Fruit fly (Drosophila melanogaster): Measurements from ENCODE around the gene Kap-alpha1.
A peak's percentile ranks its signal among the peaks of the same experiment; 100 is the strongest.

Kap-alpha1 gene

DNA sequence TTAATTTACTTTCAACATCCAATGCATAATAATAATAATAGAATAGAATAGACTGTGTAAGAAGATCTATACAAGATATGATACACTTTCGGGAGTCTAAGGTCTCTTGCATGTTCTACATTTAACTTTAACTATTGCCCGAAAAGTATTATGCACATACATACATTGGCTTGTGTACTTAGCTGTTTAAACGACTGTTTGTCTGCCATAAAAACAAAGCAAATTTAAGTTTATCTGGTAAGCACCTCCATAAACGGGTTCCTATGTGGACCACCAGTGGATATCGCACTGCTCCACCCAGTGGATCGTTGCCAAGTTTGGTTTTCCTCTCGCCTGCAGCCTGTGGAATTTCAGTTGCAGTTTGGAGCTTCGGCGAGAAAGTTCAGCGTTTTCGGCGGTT, 39.9 kb downstream of the Kap-alpha1 start (continued):
- no peak for TF ChIP-seq Ravus (GFP tag; IDR thresholded peaks at IDR 0.05)
- no peak for TF ChIP-seq Lhr (GFP tag; optimal IDR thresholded peaks at IDR 0.05)
- peak; percentile 41 for TF ChIP-seq caup (GFP tag; optimal IDR thresholded peaks at IDR 0.05; ENCODE audit: severe bottlenecking)
- TF ChIP-seq btn (GFP tag; optimal IDR thresholded peaks at IDR 0.05): no peak
- no peak for TF ChIP-seq tgo (GFP tag; IDR thresholded peaks at IDR 0.05)
- TF ChIP-seq CG16779 (GFP tag; IDR thresholded peaks at IDR 0.05): no peak
- no peak for TF ChIP-seq kay (GFP tag; optimal IDR thresholded peaks at IDR 0.05)
- no peak for TF ChIP-seq Rx (GFP tag; IDR thresholded peaks at IDR 0.05)
- no peak for TF ChIP-seq Bgb (GFP tag; IDR thresholded peaks at IDR 0.05; ENCODE audit: partially characterized antibody)
- no peak for TF ChIP-seq CG14441 (GFP tag; IDR thresholded peaks at IDR 0.05)
- no peak for TF ChIP-seq CG10431 (GFP tag; optimal IDR thresholded peaks at IDR 0.05)
- no peak for TF ChIP-seq TFAM (GFP tag; optimal IDR thresholded peaks at IDR 0.05)
- TF ChIP-seq zen (tag; optimal IDR thresholded peaks at IDR 0.05): no peak
- TF ChIP-seq lola (GFP tag; optimal IDR thresholded peaks at IDR 0.05): no peak
- TF ChIP-seq Nf-YC (tag; optimal IDR thresholded peaks at IDR 0.05): no peak

- TF ChIP-seq sens (GFP tag) (peak; percentile 31), Hmx (GFP tag; optimal IDR thresholded peaks at IDR 0.05) (no peak)
These were observed 41.0 kb downstream of the Kap-alpha1 start for dm6 chr3L:19848080-19848479.

DNA sequence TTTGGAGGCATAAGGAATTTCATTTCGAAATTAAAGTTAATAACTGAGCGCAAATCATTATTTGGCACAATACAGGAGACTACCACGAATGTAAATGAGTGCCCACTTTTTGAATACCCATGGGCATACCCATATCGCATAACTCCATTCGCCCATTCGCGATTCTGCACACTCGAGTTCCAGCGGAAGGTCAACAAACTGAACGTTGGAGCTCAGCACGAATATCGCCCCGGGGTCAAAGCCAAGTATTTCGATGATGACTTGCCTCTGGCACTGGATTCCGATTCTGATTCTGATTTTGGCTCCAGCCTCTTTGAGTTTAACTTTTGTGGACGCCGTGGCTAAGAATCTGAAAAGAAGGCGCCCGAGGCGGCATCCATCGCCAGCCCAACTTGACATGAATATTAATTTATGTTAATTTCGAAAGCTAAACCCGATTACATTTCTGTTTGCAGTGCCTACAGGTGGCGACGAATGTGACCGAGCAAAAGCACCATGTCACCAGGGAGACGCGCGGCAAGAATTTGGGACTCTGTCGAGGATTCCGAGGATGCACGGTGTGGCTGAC, 51.0 kb downstream of the Kap-alpha1 start:
- TF ChIP-seq CG13894 (tag; optimal IDR thresholded peaks at IDR 0.05): peak; percentile 18
- TF ChIP-seq vvl (GFP tag; IDR thresholded peaks at IDR 0.05): peak; percentile 60; the same call in 1 of the 2 replicates
- TF ChIP-seq Med (GFP tag): peak; percentile 69
- peak; percentile 52 for TF ChIP-seq sens (GFP tag)
- TF ChIP-seq CG10209 (GFP tag; optimal IDR thresholded peaks at IDR 0.05): no peak
- TF ChIP-seq CG10431 (GFP tag; optimal IDR thresholded peaks at IDR 0.05): no peak

Measured in whole organism, embryonic.